In the genomic region with DNA sequence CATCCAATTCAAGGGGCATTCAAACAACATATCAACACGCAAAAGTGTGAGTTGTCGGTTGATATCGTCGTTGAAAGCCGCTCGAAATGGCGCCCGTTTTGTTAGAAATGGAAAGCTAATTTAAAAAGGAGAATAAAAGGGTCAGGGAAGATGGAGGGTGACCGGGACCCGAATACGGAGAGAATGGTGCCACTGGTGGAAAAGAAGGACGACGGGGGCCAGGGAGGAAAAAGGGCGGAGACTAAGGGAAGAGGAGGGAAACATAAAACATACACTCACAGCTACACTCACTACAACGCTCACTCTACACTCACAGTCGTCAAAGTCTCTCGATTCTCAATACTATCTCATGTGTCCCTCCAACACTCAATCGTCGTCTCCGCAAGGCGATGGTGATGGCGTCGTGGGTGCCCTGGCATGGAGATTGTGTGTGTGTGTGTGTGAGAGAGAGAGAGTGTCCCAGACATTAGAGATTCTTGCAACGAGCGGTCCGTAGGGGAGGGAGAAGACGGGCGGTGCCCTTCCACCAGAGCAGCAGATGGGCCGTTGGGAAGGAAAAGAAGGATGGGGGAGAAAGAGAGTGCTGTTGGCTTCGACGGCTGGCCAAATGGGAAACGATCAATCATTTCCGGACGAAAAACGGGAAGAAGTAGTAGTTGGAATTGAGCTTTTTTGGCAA, we compare ENCODE assay signal across 3 worm cellular contexts.
A peak's percentile ranks its signal among the peaks of the same experiment; 100 is the strongest.
TF ChIP-seq lines count a peak whose summit lies in the region.

No protein-coding gene starts in this region.

TF ChIP-seq in whole organism, L1 larva, 84 proteins besides CTCF, POLR2A, EP300 and RAD21 (continued from another document and continues in another):
- no peak for TF ChIP-seq ceh-88 (GFP tag; IDR thresholded peaks at IDR 0.05; lab: Robert Waterston, UW)
- peak; percentile 43 to 53 (median 51) for TF ChIP-seq dpl-1 (GFP tag; optimal IDR thresholded peaks at IDR 0.05; lab: Kevin White, UChicago)
- peak; percentile 64 for TF ChIP-seq ztf-4 (tag; optimal IDR thresholded peaks at IDR 0.05; lab: Kevin White, UChicago)
- peak; percentile 59 for TF ChIP-seq C34B4.2 (tag; optimal IDR thresholded peaks at IDR 0.05; lab: Kevin White, UChicago)
- peak; percentile 74 to 88 for TF ChIP-seq lsy-2 (tag; optimal IDR thresholded peaks at IDR 0.05; lab: Kevin White, UChicago)
- TF ChIP-seq Y116A8C.19 (tag; optimal IDR thresholded peaks at IDR 0.05; lab: Kevin White, UChicago; ENCODE audit: borderline replicate concordance), result no peak
- no peak for TF ChIP-seq efl-3 (GFP tag; optimal IDR thresholded peaks at IDR 0.05; lab: Kevin White, UChicago)
- TF ChIP-seq sptf-1 (tag; optimal IDR thresholded peaks at IDR 0.05; lab: Kevin White, UChicago), result no peak
- TF ChIP-seq xbp-1 (tag; optimal IDR thresholded peaks at IDR 0.05; lab: Kevin White, UChicago), result peak; percentile 66
- peak in 1 of 2 experiments; percentile 82 for TF ChIP-seq ztf-11 (tag; optimal IDR thresholded peaks at IDR 0.05; lab: Kevin White, UChicago)
- TF ChIP-seq nhr-90 (tag; optimal IDR thresholded peaks at IDR 0.05; lab: Kevin White, UChicago; ENCODE audit: poor library complexity), result no peak
- TF ChIP-seq hlh-4 (tag; optimal IDR thresholded peaks at IDR 0.05; lab: Kevin White, UChicago), result no peak
- no peak for TF ChIP-seq pax-3 (tag; optimal IDR thresholded peaks at IDR 0.05; lab: Kevin White, UChicago)
- peak; percentile 28 for TF ChIP-seq aly-2 (tag; optimal IDR thresholded peaks at IDR 0.05; lab: Kevin White, UChicago)
- TF ChIP-seq sup-37 (GFP tag; optimal IDR thresholded peaks at IDR 0.05; lab: Kevin White, UChicago), result no peak
- TF ChIP-seq snu-23 (GFP tag; optimal IDR thresholded peaks at IDR 0.05; lab: Kevin White, UChicago), result peak; percentile 94
- peak; percentile 84 for TF ChIP-seq tbx-2 (tag; optimal IDR thresholded peaks at IDR 0.05; lab: Kevin White, UChicago)
- TF ChIP-seq hpl-2 (GFP tag; optimal IDR thresholded peaks at IDR 0.05; lab: Kevin White, UChicago), result no peak
- no peak for TF ChIP-seq ces-1 (GFP tag; optimal IDR thresholded peaks at IDR 0.05; lab: Kevin White, UChicago)
- peak; percentile 82 for TF ChIP-seq rnt-1 (tag; optimal IDR thresholded peaks at IDR 0.05; lab: Kevin White, UChicago)
- TF ChIP-seq mep-1 (tag; optimal IDR thresholded peaks at IDR 0.05; lab: Kevin White, UChicago), result peak; percentile 57
- no peak for TF ChIP-seq zip-4 (GFP tag; optimal IDR thresholded peaks at IDR 0.05; lab: Kevin White, UChicago)
- TF ChIP-seq zag-1 (tag; optimal IDR thresholded peaks at IDR 0.05; lab: Kevin White, UChicago), result peak; percentile 72
- peak; percentile 42 for TF ChIP-seq blmp-1 (tag; optimal IDR thresholded peaks at IDR 0.05; lab: Kevin White, UChicago)
- TF ChIP-seq elt-2 (tag; optimal IDR thresholded peaks at IDR 0.05; lab: Kevin White, UChicago), result no peak
- TF ChIP-seq nhr-28 (tag; optimal IDR thresholded peaks at IDR 0.05; lab: Kevin White, UChicago), result no peak
- peak; percentile 80 for TF ChIP-seq nhr-85 (tag; lab: Kevin White, UChicago)
- TF ChIP-seq ama-1 (optimal IDR thresholded peaks at IDR 0.05; lab: Kevin White, UChicago), result peak; percentile 71
- TF ChIP-seq unc-30 (tag; optimal IDR thresholded peaks at IDR 0.05; lab: Kevin White, UChicago), result no peak
- TF ChIP-seq lin-14 (GFP tag; optimal IDR thresholded peaks at IDR 0.05; lab: Kevin White, UChicago), result peak; percentile 97
- peak; percentile 13 for TF ChIP-seq sox-4 (tag; optimal IDR thresholded peaks at IDR 0.05; lab: Kevin White, UChicago)
- TF ChIP-seq F16B12.6 (tag; optimal IDR thresholded peaks at IDR 0.05; lab: Kevin White, UChicago), result peak; percentile 21
- peak; percentile 44 to 75 for TF ChIP-seq lin-35 (GFP tag; optimal IDR thresholded peaks at IDR 0.05; lab: Kevin White, UChicago)
- TF ChIP-seq lin-15B (tag; optimal IDR thresholded peaks at IDR 0.05; lab: Kevin White, UChicago), result no peak
- peak; percentile 88 for TF ChIP-seq unc-86 (tag; optimal IDR thresholded peaks at IDR 0.05; lab: Kevin White, UChicago)
- TF ChIP-seq unc-130 (tag; optimal IDR thresholded peaks at IDR 0.05; lab: Kevin White, UChicago), result no peak
- peak; percentile 78 for TF ChIP-seq nhr-19 (GFP tag; conservative IDR thresholded peaks at IDR 0.05; lab: Robert Waterston, UW)
- peak; percentile 68 for TF ChIP-seq dsc-1 (tag; optimal IDR thresholded peaks at IDR 0.05; lab: Kevin White, UChicago)
- TF ChIP-seq C04F5.9 (tag; optimal IDR thresholded peaks at IDR 0.05; lab: Kevin White, UChicago), result peak; percentile 59
- peak; percentile 61 for TF ChIP-seq egl-13 (tag; optimal IDR thresholded peaks at IDR 0.05; lab: Kevin White, UChicago)
- TF ChIP-seq jun-1 (tag; optimal IDR thresholded peaks at IDR 0.05; lab: Kevin White, UChicago), result peak; percentile 66
- TF ChIP-seq fos-1 (tag; optimal IDR thresholded peaks at IDR 0.05; lab: Kevin White, UChicago), result peak; percentile 72

TF ChIP-seq in whole organism, L3 larva, 47 proteins besides CTCF, POLR2A, EP300 and RAD21 (continued from another document):
- TF ChIP-seq lsy-12 (tag; optimal IDR thresholded peaks at IDR 0.05; lab: Kevin White, UChicago), result peak; percentile 22
- TF ChIP-seq ztf-11 (tag; optimal IDR thresholded peaks at IDR 0.05; lab: Kevin White, UChicago), result no peak
- peak; percentile 57 for TF ChIP-seq sea-2 (GFP tag; optimal IDR thresholded peaks at IDR 0.05; lab: Kevin White, UChicago)
- TF ChIP-seq nhr-28 (tag; optimal IDR thresholded peaks at IDR 0.05; lab: Kevin White, UChicago), result no peak
- TF ChIP-seq ceh-9 (tag; optimal IDR thresholded peaks at IDR 0.05; lab: Kevin White, UChicago), result no peak
- no peak for TF ChIP-seq mml-1 (tag; optimal IDR thresholded peaks at IDR 0.05; lab: Kevin White, UChicago)
- TF ChIP-seq unc-39 (tag; optimal IDR thresholded peaks at IDR 0.05; lab: Kevin White, UChicago), result no peak
- no peak for TF ChIP-seq pha-4 (tag; optimal IDR thresholded peaks at IDR 0.05; lab: Kevin White, UChicago)
- no peak for TF ChIP-seq ceh-16 (tag; optimal IDR thresholded peaks at IDR 0.05; lab: Kevin White, UChicago)
- TF ChIP-seq egl-5 (tag; optimal IDR thresholded peaks at IDR 0.05; lab: Kevin White, UChicago), result peak; percentile 68
- TF ChIP-seq elt-1 (tag; optimal IDR thresholded peaks at IDR 0.05; lab: Kevin White, UChicago), result peak; percentile 79
- peak; percentile 51 for TF ChIP-seq jun-1 (tag; optimal IDR thresholded peaks at IDR 0.05; lab: Kevin White, UChicago)
- no peak for TF ChIP-seq nhr-77 (tag; optimal IDR thresholded peaks at IDR 0.05; lab: Kevin White, UChicago)
- TF ChIP-seq ztf-4 (tag; optimal IDR thresholded peaks at IDR 0.05; lab: Kevin White, UChicago), result no peak
- TF ChIP-seq egl-27 (tag; optimal IDR thresholded peaks at IDR 0.05; lab: Kevin White, UChicago), result no peak
- no peak for TF ChIP-seq ZK546.5 (tag; optimal IDR thresholded peaks at IDR 0.05; lab: Kevin White, UChicago)
- TF ChIP-seq nhr-23 (tag; optimal IDR thresholded peaks at IDR 0.05; lab: Kevin White, UChicago), result peak; percentile 10
- TF ChIP-seq elt-3 (tag; optimal IDR thresholded peaks at IDR 0.05; lab: Kevin White, UChicago), result no peak
- peak; percentile 99 for TF ChIP-seq lin-39 (tag; optimal IDR thresholded peaks at IDR 0.05; lab: Kevin White, UChicago)
- peak; percentile 88 for TF ChIP-seq ama-1 (optimal IDR thresholded peaks at IDR 0.05; lab: Kevin White, UChicago)
- no peak for TF ChIP-seq aly-2 (tag; optimal IDR thresholded peaks at IDR 0.05; lab: Kevin White, UChicago)
- no peak for TF ChIP-seq R02D3.7 (tag; optimal IDR thresholded peaks at IDR 0.05; lab: Kevin White, UChicago)
- no peak for TF ChIP-seq ceh-28 (tag; optimal IDR thresholded peaks at IDR 0.05; lab: Kevin White, UChicago)
- peak; percentile 88 for TF ChIP-seq fkh-10 (GFP tag; optimal IDR thresholded peaks at IDR 0.05; lab: Kevin White, UChicago)
- TF ChIP-seq snpc-4 (tag; optimal IDR thresholded peaks at IDR 0.05; lab: Kevin White, UChicago), result peak; percentile 30
- TF ChIP-seq tbx-2 (tag; optimal IDR thresholded peaks at IDR 0.05; lab: Kevin White, UChicago), result peak; percentile 79
- no peak for TF ChIP-seq mdl-1 (tag; optimal IDR thresholded peaks at IDR 0.05; lab: Kevin White, UChicago)
- TF ChIP-seq nhr-43 (tag; optimal IDR thresholded peaks at IDR 0.05; lab: Kevin White, UChicago; ENCODE audit: poor library complexity, severe bottlenecking), result peak; percentile 37
- TF ChIP-seq skn-1 (tag; optimal IDR thresholded peaks at IDR 0.05; lab: Kevin White, UChicago), result no peak

TF ChIP-seq in whole organism, young adult, 124 proteins besides CTCF, POLR2A, EP300 and RAD21 (continued from another document):
- TF ChIP-seq somi-1 (GFP tag; optimal IDR thresholded peaks at IDR 0.05; lab: Kevin White, UChicago) (peak; percentile 52), nhr-80 (tag; optimal IDR thresholded peaks at IDR 0.05; lab: Kevin White, UChicago) (no peak), nhr-120 (GFP tag; IDR thresholded peaks at IDR 0.05; lab: Robert Waterston, UW) (no peak), lir-1 (GFP tag; conservative IDR thresholded peaks at IDR 0.05; lab: Robert Waterston, UW) (peak; percentile 94), ceh-27 (GFP tag; optimal IDR thresholded peaks at IDR 0.05; lab: Kevin White, UChicago) (peak; percentile 81), lin-35 (GFP tag; optimal IDR thresholded peaks at IDR 0.05; lab: Kevin White, UChicago) (peak in 1 of 3 experiments; percentile 56), ztf-25 (GFP tag; IDR thresholded peaks at IDR 0.05; lab: Robert Waterston, UW) (no peak), sea-2 (GFP tag; IDR thresholded peaks at IDR 0.05; lab: Robert Waterston, UW) (no peak), ztf-26 (tag; optimal IDR thresholded peaks at IDR 0.05; lab: Kevin White, UChicago) (no peak), ama-1 (optimal IDR thresholded peaks at IDR 0.05; lab: Kevin White, UChicago) (peak; percentile 73), ama-1 (GFP tag; optimal IDR thresholded peaks at IDR 0.05; lab: Kevin White, UChicago) (no peak), xnd-1 (tag; optimal IDR thresholded peaks at IDR 0.05; lab: Kevin White, UChicago) (no peak), zfh-2 (GFP tag; conservative IDR thresholded peaks at IDR 0.05; lab: Robert Waterston, UW) (peak; percentile 94), ZK185.1 (tag; optimal IDR thresholded peaks at IDR 0.05; lab: Kevin White, UChicago; ENCODE audit: poor library complexity, severe bottlenecking) (peak; percentile 68), bed-1 (GFP tag; IDR thresholded peaks at IDR 0.05; lab: Robert Waterston, UW) (no peak), lsl-1 (GFP tag; optimal IDR thresholded peaks at IDR 0.05; lab: Kevin White, UChicago) (no peak), F55B11.4 (tag; optimal IDR thresholded peaks at IDR 0.05; lab: Kevin White, UChicago; ENCODE audit: borderline replicate concordance, insufficient read depth) (no peak), madf-6 (GFP tag; IDR thresholded peaks at IDR 0.05; lab: Robert Waterston, UW) (no peak), snpc-1.1 (tag; optimal IDR thresholded peaks at IDR 0.05; lab: Kevin White, UChicago; ENCODE audit: insufficient read depth) (no peak), nhr-90 (tag; optimal IDR thresholded peaks at IDR 0.05; lab: Kevin White, UChicago) (no peak), T26A5.8 (tag; optimal IDR thresholded peaks at IDR 0.05; lab: Kevin White, UChicago) (no peak), F49E8.2 (tag; optimal IDR thresholded peaks at IDR 0.05; lab: Kevin White, UChicago; ENCODE audit: insufficient read depth) (no peak), tbp1 (GFP tag; optimal IDR thresholded peaks at IDR 0.05; lab: Kevin White, UChicago) (peak; percentile 8), Y56A3A.18 (GFP tag; IDR thresholded peaks at IDR 0.05; lab: Robert Waterston, UW) (no peak), D2030.7 (GFP tag; IDR thresholded peaks at IDR 0.05; lab: Robert Waterston, UW) (no peak), nhr-179 (tag; optimal IDR thresholded peaks at IDR 0.05; lab: Kevin White, UChicago) (no peak), mcd-1 (GFP tag; IDR thresholded peaks at IDR 0.05; lab: Robert Waterston, UW) (peak; percentile 52), nfya-2 (GFP tag; IDR thresholded peaks at IDR 0.05; lab: Robert Waterston, UW) (no peak), ztf-6 (GFP tag; IDR thresholded peaks at IDR 0.05; lab: Robert Waterston, UW) (no peak), ztf-18 (tag; optimal IDR thresholded peaks at IDR 0.05; lab: Kevin White, UChicago) (peak; percentile 45), rcor-1 (GFP tag; IDR thresholded peaks at IDR 0.05; lab: Robert Waterston, UW) (no peak), egl-44 (GFP tag; IDR thresholded peaks at IDR 0.05; lab: Robert Waterston, UW) (no peak), aptf-3 (GFP tag; IDR thresholded peaks at IDR 0.05; lab: Robert Waterston, UW) (no peak), C17E4.6 (GFP tag; IDR thresholded peaks at IDR 0.05; lab: Robert Waterston, UW) (no peak), F52B5.7 (tag; optimal IDR thresholded peaks at IDR 0.05; lab: Kevin White, UChicago) (no peak), ekl-4 (GFP tag; IDR thresholded peaks at IDR 0.05; lab: Robert Waterston, UW) (peak; percentile 59; the same call in 1 of the 2 replicates), let-607 (tag; optimal IDR thresholded peaks at IDR 0.05; lab: Kevin White, UChicago) (no peak), tlf-1 (GFP tag; optimal IDR thresholded peaks at IDR 0.05; lab: Kevin White, UChicago) (no peak), hlh-12 (tag; optimal IDR thresholded peaks at IDR 0.05; lab: Kevin White, UChicago) (no peak), ceh-91 (GFP tag; IDR thresholded peaks at IDR 0.05; lab: Robert Waterston, UW) (no peak), lin-40 (tag; optimal IDR thresholded peaks at IDR 0.05; lab: Kevin White, UChicago) (peak; percentile 68), die-1 (tag; optimal IDR thresholded peaks at IDR 0.05; lab: Kevin White, UChicago) (peak; percentile 15), F22D6.2 (tag; optimal IDR thresholded peaks at IDR 0.05; lab: Kevin White, UChicago) (no peak), efl-1 (GFP tag; optimal IDR thresholded peaks at IDR 0.05; lab: Kevin White, UChicago) (no peak), atf-7 (tag; optimal IDR thresholded peaks at IDR 0.05; lab: Kevin White, UChicago) (no peak), ceh-58 (GFP tag; IDR thresholded peaks at IDR 0.05; lab: Robert Waterston, UW) (no peak), egl-18 (GFP tag; IDR thresholded peaks at IDR 0.05; lab: Robert Waterston, UW) (no peak), F57A8.1 (GFP tag; optimal IDR thresholded peaks at IDR 0.05; lab: Kevin White, UChicago) (no peak), attf-5 (GFP tag; optimal IDR thresholded peaks at IDR 0.05; lab: Kevin White, UChicago) (peak; percentile 53), F37B4.10 (GFP tag; IDR thresholded peaks at IDR 0.05; lab: Robert Waterston, UW) (no peak), tbx-9 (tag; optimal IDR thresholded peaks at IDR 0.05; lab: Kevin White, UChicago; ENCODE audit: borderline replicate concordance) (no peak), chd-7 (tag; optimal IDR thresholded peaks at IDR 0.05; lab: Kevin White, UChicago) (peak; percentile 76), egrh-3 (GFP tag; IDR thresholded peaks at IDR 0.05; lab: Robert Waterston, UW) (peak; percentile 68), aptf-2 (GFP tag; conservative IDR thresholded peaks at IDR 0.05; lab: Robert Waterston, UW) (0 out of 2 replicates have a peak, but pooled peaks have one; percentile 37), pbrm-1 (GFP tag; IDR thresholded peaks at IDR 0.05; lab: Robert Waterston, UW) (0 out of 2 replicates have a peak, but pooled peaks have one; percentile 33)
TF ChIP-seq in whole organism, young adult: peak in this region for 28.
